Worm (Caenorhabditis elegans): ENCODE data around the gene dmsr-4.

DNA sequence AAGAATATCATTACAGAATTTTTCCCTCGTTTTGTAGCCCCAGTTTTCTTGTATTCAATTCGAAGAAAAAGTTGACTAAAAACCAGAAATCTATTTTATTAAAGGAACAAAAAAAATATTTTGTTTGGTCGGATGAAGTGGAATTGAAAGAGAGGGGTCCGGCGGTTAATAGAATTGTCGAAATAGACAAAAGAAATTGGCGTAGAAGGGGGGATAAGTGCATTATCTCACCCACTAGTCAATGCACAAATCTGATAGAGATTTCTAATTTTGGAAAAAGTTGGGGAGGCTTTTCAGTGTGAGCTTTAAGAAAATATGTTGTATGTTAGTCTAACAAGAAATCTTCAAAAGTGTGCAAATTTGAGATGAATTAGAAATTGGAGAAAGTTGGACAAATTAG is 2.4 kb downstream of the dmsr-4 start:
- TF ChIP-seq nhr-28 (tag; optimal IDR thresholded peaks at IDR 0.05) = no peak
- no peak for TF ChIP-seq nhr-12 (tag; optimal IDR thresholded peaks at IDR 0.05)
- no peak for TF ChIP-seq unc-62 (GFP tag; optimal IDR thresholded peaks at IDR 0.05)
- no peak for TF ChIP-seq ceh-83 (GFP tag; optimal IDR thresholded peaks at IDR 0.05)
- TF ChIP-seq ham-2 (GFP tag; optimal IDR thresholded peaks at IDR 0.05) = no peak
- no peak for TF ChIP-seq ceh-43 (GFP tag; optimal IDR thresholded peaks at IDR 0.05)
- no peak for TF ChIP-seq sptf-1 (tag; optimal IDR thresholded peaks at IDR 0.05)
- TF ChIP-seq tbx-8 (GFP tag; optimal IDR thresholded peaks at IDR 0.05) = no peak
- no peak for TF ChIP-seq nhr-237 (tag; optimal IDR thresholded peaks at IDR 0.05)
- no peak for TF ChIP-seq sem-2 (GFP tag; optimal IDR thresholded peaks at IDR 0.05)
- TF ChIP-seq lsy-2 (tag; optimal IDR thresholded peaks at IDR 0.05) = no peak
- TF ChIP-seq pha-4 (tag; optimal IDR thresholded peaks at IDR 0.05) = no peak
- no peak for TF ChIP-seq drap-1 (GFP tag; optimal IDR thresholded peaks at IDR 0.05)

Measured in whole organism, mixed stage, embryonic.